Worm (Caenorhabditis elegans): ENCODE data around the gene F37C12.10.

Gene F37C12.10

DNA sequence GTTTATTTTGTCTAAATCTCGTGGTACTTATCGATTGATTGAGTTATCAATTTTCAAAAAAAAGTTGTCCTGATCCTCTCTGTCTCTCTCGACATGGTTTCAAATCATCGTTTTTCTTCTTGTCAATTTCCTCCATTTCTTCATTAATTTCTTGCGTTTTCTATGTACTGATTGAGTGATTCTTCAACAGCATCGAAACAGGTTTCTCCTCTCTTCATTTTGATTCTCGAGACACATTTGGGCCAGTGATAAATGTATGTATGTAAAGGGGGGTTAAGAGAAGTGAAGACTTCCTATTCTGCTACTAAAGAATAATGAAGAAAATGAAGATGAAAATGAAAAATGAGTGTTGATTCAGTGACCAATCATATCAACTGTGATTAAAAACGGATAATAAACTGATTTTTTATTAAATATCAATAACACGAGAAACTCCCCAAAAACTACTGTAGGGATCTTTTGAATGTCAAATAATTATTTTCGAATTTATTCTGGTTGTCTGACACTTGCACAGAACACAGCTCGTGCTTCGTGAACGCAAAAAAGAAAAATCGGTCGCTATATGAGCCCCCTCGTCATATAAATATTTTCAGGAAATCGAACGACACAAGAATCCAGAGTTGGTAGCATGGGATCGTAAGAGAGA is 15.1 kb upstream of the F37C12.10 start (continued):
- TF ChIP-seq F37D6.2 (tag; optimal IDR thresholded peaks at IDR 0.05) (no peak), hlh-30 (tag; optimal IDR thresholded peaks at IDR 0.05; ENCODE audit: insufficient read depth) (peak; percentile 17), ceh-28 (tag; optimal IDR thresholded peaks at IDR 0.05) (no peak), unc-130 (GFP tag; optimal IDR thresholded peaks at IDR 0.05) (no peak), dmd-8 (GFP tag; IDR thresholded peaks at IDR 0.05) (no peak), daf-8 (GFP tag; IDR thresholded peaks at IDR 0.05) (no peak), R02D3.7 (tag; optimal IDR thresholded peaks at IDR 0.05) (no peak), mdl-1 (tag; optimal IDR thresholded peaks at IDR 0.05) (peak in 1 of 2 experiments; percentile 50), php-3 (GFP tag; IDR thresholded peaks at IDR 0.05) (no peak), jun-1 (tag; optimal IDR thresholded peaks at IDR 0.05) (no peak), hlh-11 (tag; optimal IDR thresholded peaks at IDR 0.05) (peak; percentile 35), snpc-4 (tag; optimal IDR thresholded peaks at IDR 0.05) (no peak), zfp-3 (GFP tag; conservative IDR thresholded peaks at IDR 0.05) (no peak), tag-97 (GFP tag; IDR thresholded peaks at IDR 0.05) (no peak), Y105C5A.15 (GFP tag; IDR thresholded peaks at IDR 0.05) (no peak)

DNA sequence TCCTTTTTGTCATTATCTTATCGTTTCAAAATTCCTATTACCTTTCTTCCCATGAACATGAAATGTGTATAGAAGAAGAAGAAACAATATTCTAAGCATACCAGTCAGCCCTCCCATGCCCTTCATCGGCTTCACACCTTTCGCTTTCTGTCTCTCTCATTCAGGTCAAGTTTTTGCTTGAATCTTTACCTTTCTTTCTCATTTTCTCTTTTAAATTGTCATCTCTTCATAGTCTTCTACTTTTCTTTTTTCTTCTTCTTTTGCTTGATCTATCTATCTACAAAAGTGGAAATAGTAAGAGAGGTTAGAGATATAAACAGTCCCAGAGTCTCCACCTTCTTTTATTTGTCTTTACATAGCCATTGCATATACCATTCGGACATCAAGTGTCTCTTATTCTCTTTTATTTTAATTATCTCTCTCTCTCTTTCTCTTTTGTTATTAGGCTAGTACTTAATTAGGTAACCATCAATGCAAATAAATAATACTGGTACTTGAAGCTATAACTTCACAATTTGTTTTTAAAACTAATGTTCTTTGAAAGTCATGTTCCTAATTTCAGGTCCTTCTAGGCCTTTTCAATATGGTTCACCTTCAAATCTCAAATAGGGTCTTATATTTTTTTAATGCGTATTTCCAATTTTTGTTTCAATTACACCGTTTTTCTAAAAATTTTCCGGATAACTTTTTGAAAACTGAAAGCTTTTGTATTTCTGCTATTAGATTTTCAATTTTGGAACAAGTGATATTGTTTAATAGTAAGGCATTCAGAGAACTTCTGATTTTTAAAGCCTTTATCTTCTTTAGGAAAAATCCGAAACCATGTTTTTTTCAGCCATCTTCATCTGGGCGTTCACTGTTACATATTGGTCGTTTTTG is 13.4 kb upstream of the F37C12.10 start, which contains the start of gene dpy-31:
TSS of gene dpy-31 (plus strand) at position 829 of the 879 bp plus-strand sequence.
- TF ChIP-seq nhr-25 (tag; optimal IDR thresholded peaks at IDR 0.05; ENCODE audit: borderline replicate concordance, insufficient read depth), result peak; percentile 64
- no peak for TF ChIP-seq skn-1 (tag; optimal IDR thresholded peaks at IDR 0.05)
- no peak for TF ChIP-seq hlh-30 (tag; optimal IDR thresholded peaks at IDR 0.05; ENCODE audit: insufficient read depth)
- no peak for TF ChIP-seq vab-7 (GFP tag; IDR thresholded peaks at IDR 0.05)
- TF ChIP-seq mxl-2 (GFP tag; conservative IDR thresholded peaks at IDR 0.05), result no peak
- TF ChIP-seq lsy-2 (tag; optimal IDR thresholded peaks at IDR 0.05), result peak in 1 of 2 experiments; percentile 44
- TF ChIP-seq ctbp-1 (GFP tag; IDR thresholded peaks at IDR 0.05), result no peak
- peak; percentile 58 for TF ChIP-seq mep-1 (tag; optimal IDR thresholded peaks at IDR 0.05)
- peak; percentile 13 for TF ChIP-seq hlh-11 (tag; optimal IDR thresholded peaks at IDR 0.05)
- TF ChIP-seq mdl-1 (tag; optimal IDR thresholded peaks at IDR 0.05), result peak in 1 of 2 experiments; percentile 15
- no peak for TF ChIP-seq fos-1 (tag; optimal IDR thresholded peaks at IDR 0.05)
- no peak for TF ChIP-seq php-3 (GFP tag; IDR thresholded peaks at IDR 0.05)
- TF ChIP-seq nhr-237 (tag; optimal IDR thresholded peaks at IDR 0.05), result no peak
- TF ChIP-seq dve-1 (tag; optimal IDR thresholded peaks at IDR 0.05; ENCODE audit: insufficient read depth), result peak; percentile 40
- TF ChIP-seq nhr-76 (tag; optimal IDR thresholded peaks at IDR 0.05), result no peak
- TF ChIP-seq nhr-10 (tag; optimal IDR thresholded peaks at IDR 0.05), result peak; percentile 6
- peak in 1 of 2 experiments; percentile 95 for TF ChIP-seq unc-62 (GFP tag; optimal IDR thresholded peaks at IDR 0.05 in 1 of 2)
- no peak for TF ChIP-seq unc-62 (tag; optimal IDR thresholded peaks at IDR 0.05)
- peak; percentile 12 for TF ChIP-seq nhr-77 (tag; optimal IDR thresholded peaks at IDR 0.05)
- TF ChIP-seq nhr-41 (GFP tag; IDR thresholded peaks at IDR 0.05), result no peak
- peak; percentile 21 for TF ChIP-seq nhr-28 (tag; optimal IDR thresholded peaks at IDR 0.05)
- peak; percentile 34 for TF ChIP-seq cey-2 (tag; optimal IDR thresholded peaks at IDR 0.05; ENCODE audit: borderline replicate concordance, insufficient read depth)

DNA sequence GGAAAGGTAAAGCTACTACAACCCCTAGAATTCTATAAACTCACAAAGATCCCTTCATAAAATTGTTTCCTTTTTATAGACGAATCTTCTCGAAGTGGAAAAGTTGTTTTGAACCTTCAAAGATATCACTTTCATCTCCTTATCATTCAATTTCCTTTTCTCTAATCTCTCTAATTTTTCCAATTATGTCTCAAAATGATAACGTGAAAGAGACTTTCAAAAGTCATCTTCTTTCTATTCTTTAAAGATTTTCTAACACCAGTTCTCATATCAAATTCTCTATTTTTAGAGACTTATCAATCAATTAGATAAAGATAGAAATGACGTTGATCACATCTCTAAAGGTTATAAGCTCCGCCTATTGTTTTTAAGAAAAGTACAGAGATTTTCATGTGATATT is 11.3 kb upstream of the F37C12.10 start:
- TF ChIP-seq cey-2 (tag; optimal IDR thresholded peaks at IDR 0.05; ENCODE audit: borderline replicate concordance, insufficient read depth) (peak; percentile 17), fos-1 (tag; optimal IDR thresholded peaks at IDR 0.05) (no peak), T26A8.4 (GFP tag; IDR thresholded peaks at IDR 0.05) (no peak), nhr-25 (tag; optimal IDR thresholded peaks at IDR 0.05; ENCODE audit: borderline replicate concordance, insufficient read depth) (no peak), hif-1 (tag; optimal IDR thresholded peaks at IDR 0.05) (no peak), zfp-3 (GFP tag; conservative IDR thresholded peaks at IDR 0.05) (no peak), daf-8 (GFP tag; IDR thresholded peaks at IDR 0.05) (no peak), F10B5.3 (tag; optimal IDR thresholded peaks at IDR 0.05) (no peak), spr-3 (GFP tag; optimal IDR thresholded peaks at IDR 0.05) (no peak), set-16 (GFP tag; IDR thresholded peaks at IDR 0.05) (no peak), aly-2 (tag; optimal IDR thresholded peaks at IDR 0.05) (no peak), aha-1 (tag) (no peak), saeg-2 (GFP tag; IDR thresholded peaks at IDR 0.05) (no peak), dve-1 (tag; optimal IDR thresholded peaks at IDR 0.05; ENCODE audit: insufficient read depth) (peak; percentile 17), snpc-1.2 (GFP tag; IDR thresholded peaks at IDR 0.05) (no peak), mep-1 (tag; optimal IDR thresholded peaks at IDR 0.05) (peak; percentile 25), zag-1 (tag; optimal IDR thresholded peaks at IDR 0.05) (no peak), Y105C5A.15 (GFP tag; IDR thresholded peaks at IDR 0.05) (no peak), hlh-11 (tag; optimal IDR thresholded peaks at IDR 0.05) (no peak), lin-39 (tag; optimal IDR thresholded peaks at IDR 0.05) (no peak), gei-8 (GFP tag; optimal IDR thresholded peaks at IDR 0.05) (no peak)
